Worm (Caenorhabditis elegans) whole organism, late embryonic: Measurements from ENCODE around the gene srx-26.

Source experiments
- ceh-18 ChIP-seq: sonication (generic microtip); optimal IDR thresholded peaks from 2 replicates; lab custom pipeline; 2016; ENCODE audit warnings: missing genetic modification characterization, missing compliant biosample characterization
- ceh-22 ChIP-seq: sonication (generic microtip); optimal IDR thresholded peaks from 2 replicates; lab custom pipeline; 2017; ENCODE audit warnings: missing biosample characterization, missing genetic modification characterization
- ceh-24 ChIP-seq: sonication (generic microtip); optimal IDR thresholded peaks from 2 replicates; lab custom pipeline; 2016; ENCODE audit warnings: mild to moderate bottlenecking, missing genetic modification characterization, missing compliant biosample characterization
- ceh-48 ChIP-seq: sonication (generic microtip); optimal IDR thresholded peaks from 2 replicates; lab custom pipeline; 2016; ENCODE audit warnings: missing genetic modification characterization, inconsistent platforms, missing compliant biosample characterization
- che-1 ChIP-seq: sonication (generic microtip); optimal IDR thresholded peaks from 2 replicates; lab custom pipeline; 2016; ENCODE audit warnings: mild to moderate bottlenecking, missing genetic modification characterization, missing compliant biosample characterization
- dve-1 ChIP-seq: sonication (generic microtip); optimal IDR thresholded peaks from 2 replicates; lab custom pipeline; 2017; ENCODE audit warnings: antibody characterized with exemption, mild to moderate bottlenecking, missing genetic modification characterization, missing compliant biosample characterization
- elt-4 ChIP-seq: sonication (generic microtip); optimal IDR thresholded peaks from 2 replicates; lab custom pipeline; 2016; ENCODE audit warnings: missing genetic modification characterization, missing compliant biosample characterization
- ets-4 ChIP-seq: sonication (generic microtip); optimal IDR thresholded peaks from 2 replicates; lab custom pipeline; 2016; ENCODE audit warnings: missing genetic modification characterization, missing compliant biosample characterization
- gmeb-2 ChIP-seq: sonication (generic microtip); optimal IDR thresholded peaks from 2 replicates; lab custom pipeline; 2016; ENCODE audit warnings: missing genetic modification characterization, inconsistent platforms, missing compliant biosample characterization
- hlh-13 ChIP-seq: fragments of 200-800 bp; sonication (Bioruptor generic); optimal IDR thresholded peaks from 2 replicates; lab custom pipeline; 2018; ENCODE audit warnings: mild to moderate bottlenecking, missing genetic modification characterization, missing compliant biosample characterization
- hlh-15 ChIP-seq: sonication (generic microtip); optimal IDR thresholded peaks from 2 replicates; lab custom pipeline; 2016; ENCODE audit warnings: missing genetic modification characterization, missing compliant biosample characterization
- hlh-30 ChIP-seq: sonication (generic microtip); optimal IDR thresholded peaks from 2 replicates; lab custom pipeline; 2017; ENCODE audit warnings: antibody characterized with exemption, missing genetic modification characterization, missing compliant biosample characterization; ENCODE audit not compliant: insufficient read depth
- lin-11 ChIP-seq: fragments of 200-800 bp; sonication (Bioruptor generic); optimal IDR thresholded peaks from 2 replicates; lab custom pipeline; 2018; ENCODE audit warnings: mild to moderate bottlenecking, missing genetic modification characterization, missing compliant biosample characterization
- pax-1 ChIP-seq: fragments of 150-350 bp; optimal IDR thresholded peaks from 2 replicates; lab custom pipeline; 2014; ENCODE audit warnings: missing biosample characterization, missing genetic modification characterization
- ref-2 ChIP-seq: sonication (generic microtip); optimal IDR thresholded peaks from 2 replicates; lab custom pipeline; 2016; ENCODE audit warnings: missing genetic modification characterization, missing compliant biosample characterization
- sox-4 ChIP-seq: sonication (generic microtip); optimal IDR thresholded peaks from 2 replicates; lab custom pipeline; 2017; ENCODE audit warnings: mild to moderate bottlenecking, missing genetic modification characterization, inconsistent platforms, missing compliant biosample characterization
- syd-9 ChIP-seq: sonication (generic microtip); optimal IDR thresholded peaks from 2 replicates; lab custom pipeline; 2016; ENCODE audit warnings: mild to moderate bottlenecking, missing genetic modification characterization, moderate library complexity, missing compliant biosample characterization
- unc-42 ChIP-seq: sonication (generic microtip); optimal IDR thresholded peaks from 2 replicates; lab custom pipeline; 2016; ENCODE audit warnings: missing genotype, missing genetic modification characterization, missing compliant biosample characterization
- unc-55 ChIP-seq: sonication (generic microtip); optimal IDR thresholded peaks from 2 replicates; lab custom pipeline; 2017; ENCODE audit warnings: missing biosample characterization, missing genetic modification reagents, missing genetic modification characterization
- unc-86 ChIP-seq: sonication (generic microtip); optimal IDR thresholded peaks from 2 replicates; lab custom pipeline; 2016; ENCODE audit warnings: missing genetic modification characterization, missing compliant biosample characterization
- zip-5 ChIP-seq: sonication (generic microtip); optimal IDR thresholded peaks from 2 replicates; lab custom pipeline; 2016; ENCODE audit warnings: missing genetic modification characterization, missing compliant biosample characterization

Gene srx-26

ce11 chrV:2706379-2706778 is 46.5 kb downstream of the srx-26 start:
- TF ChIP-seq hlh-30 (no peak), elt-4 (no peak), syd-9 (no peak), ceh-48 (tag; lab: Kevin White, UChicago) (no peak), dve-1 (tag; lab: Kevin White, UChicago) (no peak), ceh-22 (tag; lab: Kevin White, UChicago) (no peak), hlh-15 (no peak), sox-4 (tag; lab: Kevin White, UChicago) (no peak), che-1 (no peak), ref-2 (tag; lab: Kevin White, UChicago) (no peak), ceh-18 (tag; lab: Kevin White, UChicago) (no peak), gmeb-2 (tag; lab: Kevin White, UChicago) (no peak), unc-86 (tag; lab: Kevin White, UChicago) (no peak)
- TF ChIP-seq, all 69 proteins: peak for 0

DNA sequence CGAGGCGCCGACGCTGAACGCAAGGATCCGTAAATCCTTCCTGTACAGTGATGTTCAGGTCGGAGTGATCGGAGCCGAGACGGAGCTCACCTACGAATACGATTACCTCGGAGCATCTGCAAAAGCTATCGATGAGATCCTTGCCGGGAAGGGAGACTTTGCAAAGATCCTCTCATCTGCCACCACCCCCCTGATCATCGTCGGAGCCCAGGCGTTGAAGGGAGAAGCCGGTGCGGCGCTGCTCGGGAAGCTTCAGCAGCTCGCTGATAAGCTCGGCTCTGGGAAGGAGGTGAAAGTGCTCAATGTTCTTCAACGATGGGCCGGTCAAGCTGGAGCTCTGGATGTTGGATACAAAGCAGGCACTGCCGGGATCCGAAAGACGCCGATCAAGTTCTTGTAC is 49.6 kb downstream of the srx-26 start:
- TF ChIP-seq hlh-13 (no peak), pax-1 (tag; lab: Kevin White, UChicago) (no peak)

ce11 chrV:2702883-2703282 is 50.0 kb downstream of the srx-26 start:
- TF ChIP-seq unc-42 (tag; lab: Kevin White, UChicago) (no peak), zip-5 (tag; lab: Kevin White, UChicago) (no peak), lin-11 (tag; lab: Kevin White, UChicago) (no peak), elt-4 (peak; percentile 7), ets-4 (tag; lab: Kevin White, UChicago) (no peak), ceh-24 (tag; lab: Kevin White, UChicago) (no peak), unc-55 (GFP tag; lab: Kevin White, UChicago) (no peak)
